Fruit fly (Drosophila melanogaster) whole organism, pupa: Measurements from ENCODE around the gene Npc2d.

Source experiments
- CG10348 ChIP-seq: fragments of 200-800 bp; sonication (Bioruptor generic); IDR thresholded peaks from 2 replicates; pipeline ENCODE4 v1.3.6; 2022; ENCODE audit warnings: missing biosample characterization, missing genetic modification characterization
- CG12605 ChIP-seq: fragments of 200-800 bp; sonication (Bioruptor generic); IDR thresholded peaks from 2 replicates; pipeline ENCODE4 v1.3.6; 2022; ENCODE audit warnings: missing biosample characterization, missing genetic modification characterization
- CG13204 ChIP-seq: fragments of 200-800 bp; sonication (Bioruptor generic); optimal IDR thresholded peaks from 2 replicates; lab custom pipeline; 2018; ENCODE audit warnings: missing biosample characterization, mild to moderate bottlenecking, missing genetic modification characterization, moderate library complexity
- CG15710 ChIP-seq: fragments of 200-800 bp; sonication (Bioruptor generic); optimal IDR thresholded peaks from 2 replicates; lab custom pipeline; 2018; ENCODE audit warnings: missing biosample characterization, mild to moderate bottlenecking, missing genetic modification characterization, moderate library complexity
- CG4496 ChIP-seq: fragments of 200-800 bp; sonication (Bioruptor generic); IDR thresholded peaks from 3 replicates; pipeline ENCODE4 v1.3.6; 2022; ENCODE audit warnings: missing biosample characterization, missing genetic modification characterization
- CG9948 ChIP-seq: fragments of 200-800 bp; sonication (Bioruptor generic); optimal IDR thresholded peaks from 2 replicates; lab custom pipeline; 2018; ENCODE audit warnings: missing biosample characterization, mild to moderate bottlenecking, missing genetic modification characterization, moderate library complexity
- Ets98B ChIP-seq: fragments of 200-800 bp; sonication (Bioruptor generic); IDR thresholded peaks from 2 replicates; pipeline ENCODE4 v1.3.6; 2022; ENCODE audit warnings: missing biosample characterization, missing genetic modification characterization
- Pif1A ChIP-seq: fragments of 200-800 bp; sonication (Bioruptor generic); optimal IDR thresholded peaks from 3 replicates; lab custom pipeline; 2016; ENCODE audit warnings: missing biosample characterization, missing genetic modification characterization
- fd96Ca ChIP-seq: fragments of 200-800 bp; sonication (Bioruptor generic); IDR thresholded peaks from 3 replicates; pipeline ENCODE4 v1.3.6; 2022; ENCODE audit warnings: missing biosample characterization, missing genetic modification characterization
- gl ChIP-seq: fragments of 200-800 bp; sonication (Bioruptor generic); optimal IDR thresholded peaks from 2 replicates; lab custom pipeline; 2018; ENCODE audit warnings: missing biosample characterization, mild to moderate bottlenecking, missing genetic modification characterization
- rn ChIP-seq: fragments of 200-800 bp; sonication (Bioruptor generic); IDR thresholded peaks from 2 replicates; pipeline ENCODE4 v1.3.6; 2022; ENCODE audit warnings: missing biosample characterization, missing genetic modification characterization

DNA sequence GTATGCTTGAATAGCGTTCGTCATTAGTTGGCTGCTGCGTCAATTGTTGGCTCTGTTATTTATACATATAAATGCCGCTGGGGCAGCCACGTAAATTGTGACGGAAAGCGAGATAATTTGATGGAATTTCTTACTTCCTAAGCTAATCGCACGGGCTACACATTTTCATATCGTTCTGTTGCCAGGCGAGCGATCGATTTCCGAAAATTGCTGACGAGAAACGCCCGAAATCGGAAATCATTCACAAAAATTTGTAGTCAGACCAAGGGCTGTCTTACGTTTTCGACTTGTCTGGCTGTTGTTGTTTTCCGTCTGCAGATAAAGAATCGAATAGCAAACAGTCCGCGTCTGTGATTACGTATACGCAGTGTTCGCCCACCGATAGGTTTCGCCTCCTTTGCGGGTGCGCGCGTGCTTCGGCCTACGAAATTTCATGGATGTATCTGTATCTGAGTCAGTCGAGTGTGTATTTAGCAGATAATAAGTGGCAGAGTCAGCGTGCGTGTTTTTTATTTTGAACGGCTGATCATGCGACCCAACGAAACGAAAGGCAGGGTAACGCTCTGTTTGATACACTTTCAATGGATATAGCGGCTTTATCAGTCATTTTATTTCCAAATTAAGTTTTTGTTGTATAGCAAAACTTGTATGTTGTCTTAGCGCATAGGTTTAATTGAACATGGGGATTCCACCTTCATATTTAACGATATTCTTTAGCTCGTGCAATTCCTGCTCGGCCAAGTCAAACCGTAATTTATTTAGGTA lies 41.8 kb upstream of the Npc2d start:
- TF ChIP-seq fd96Ca (GFP tag; lab: Robert Waterston, UW) (no peak), Ets98B (no peak), CG15710 (no peak), CG12605 (GFP tag; lab: Robert Waterston, UW) (0 out of 2 replicates have a peak, but pooled peaks have one; percentile 8), CG10348 (GFP tag; lab: Robert Waterston, UW) (no peak), CG4496 (GFP tag; lab: Robert Waterston, UW) (no peak), CG13204 (GFP tag; lab: Kevin White, UChicago) (no peak), rn (no peak), CG9948 (tag; lab: Kevin White, UChicago) (no peak), gl (tag; lab: Kevin White, UChicago) (no peak), Pif1A (GFP tag; lab: Kevin White, UChicago) (no peak)
